Worm (Caenorhabditis elegans) whole organism, L4 larva: ENCODE measurements around the gene acp-2.

Experiments
- D1046.2 ChIP-seq: fragments of 200-800 bp; sonication (Bioruptor generic); IDR thresholded peaks from 2 replicates; pipeline ENCODE4 v1.3.6; 2022; ENCODE audit warnings: missing genetic modification characterization, missing compliant biosample characterization
- arid-1 ChIP-seq: fragments of 200-800 bp; sonication (Bioruptor generic); conservative IDR thresholded peaks from 2 replicates; pipeline ENCODE4 v1.3.6; 2022; ENCODE audit warnings: missing genetic modification reagents, missing genetic modification characterization, missing compliant biosample characterization
- ceh-28 ChIP-seq: fragments of 150-350 bp; optimal IDR thresholded peaks from 2 replicates; lab custom pipeline; 2014; ENCODE audit warnings: missing biosample characterization, missing genetic modification reagents, missing genetic modification characterization
- daf-19 ChIP-seq: fragments of 200-800 bp; sonication (Bioruptor generic); conservative IDR thresholded peaks from 2 replicates; pipeline ENCODE4 v1.3.6; 2022; ENCODE audit warnings: missing genetic modification characterization, missing compliant biosample characterization
- dpl-1 ChIP-seq: fragments of 150-350 bp; optimal IDR thresholded peaks from 2 replicates; lab custom pipeline; 2014; ENCODE audit warnings: missing biosample characterization, missing genetic modification reagents, missing genetic modification characterization
- hlh-11 ChIP-seq: fragments of 200-800 bp; sonication (Bioruptor generic); optimal IDR thresholded peaks from 2 replicates; lab custom pipeline; 2018; ENCODE audit warnings: mild to moderate bottlenecking, missing genetic modification characterization, missing compliant biosample characterization
- jun-1 ChIP-seq: fragments of 150-350 bp; optimal IDR thresholded peaks from 2 replicates; lab custom pipeline; 2014; ENCODE audit warnings: missing biosample characterization, missing genetic modification reagents, missing genetic modification characterization
- lin-15B ChIP-seq: fragments of 150-350 bp; sonication (generic microtip); optimal IDR thresholded peaks from 3 replicates; lab custom pipeline; 2014; ENCODE audit warnings: missing biosample characterization, missing genetic modification characterization
- nhr-237 ChIP-seq: sonication (generic microtip); optimal IDR thresholded peaks from 2 replicates; lab custom pipeline; 2017; ENCODE audit warnings: missing biosample characterization, missing genetic modification characterization
- nhr-28 ChIP-seq: fragments of 150-350 bp; optimal IDR thresholded peaks from 2 replicates; lab custom pipeline; 2014; ENCODE audit warnings: missing biosample characterization, missing genetic modification characterization
- nhr-77 ChIP-seq: fragments of 150-350 bp; optimal IDR thresholded peaks from 2 replicates; lab custom pipeline; 2014; ENCODE audit warnings: missing biosample characterization, missing genetic modification characterization
- pha-4 ChIP-seq, 2 experiments: fragments of 150-350 bp in 1 of 2; fragments of 200-800 bp in 1 of 2; sonication (Bioruptor generic) in 1 of 2; IDR thresholded peaks in 1 of 2; optimal IDR thresholded peaks in 1 of 2; 2 replicates each; pipeline versions ENCODE4 v1.3.6 to Lab custom; 2014 to 2022; ENCODE audit warnings: missing genetic modification characterization in 2 of 2, missing genetic modification reagents in 2 of 2, missing biosample characterization in 1 of 2, missing compliant biosample characterization in 1 of 2
- zip-11 ChIP-seq: fragments of 200-800 bp; sonication (Bioruptor generic); IDR thresholded peaks from 2 replicates; pipeline ENCODE4 v1.3.6; 2022; ENCODE audit warnings: missing genetic modification characterization, missing compliant biosample characterization
- ztf-11 ChIP-seq: fragments of 150-350 bp; optimal IDR thresholded peaks from 2 replicates; lab custom pipeline; 2014; ENCODE audit warnings: missing biosample characterization, missing genetic modification characterization

DNA sequence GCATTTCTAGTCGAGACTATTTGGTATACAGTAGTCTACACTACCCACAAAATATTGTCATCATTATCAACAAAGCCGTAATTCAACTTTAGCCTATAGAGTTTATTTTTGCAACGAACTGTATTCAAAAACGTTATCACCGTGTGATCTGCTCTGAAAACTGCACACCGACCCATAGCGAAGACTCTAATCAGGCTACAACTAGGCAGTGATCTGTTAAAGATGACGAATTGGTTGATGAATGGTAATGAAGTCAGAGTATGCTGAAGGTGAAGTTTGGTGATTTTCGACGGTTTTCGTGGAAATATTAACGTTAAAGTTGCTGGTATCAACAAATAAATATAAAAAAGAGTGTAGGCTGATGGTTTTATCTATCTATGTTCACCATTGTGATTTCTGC lies 45.0 kb downstream of the acp-2 start:
- no peak for TF ChIP-seq lin-15B (tag; lab: Kevin White, UChicago)
- TF ChIP-seq hlh-11: peak; percentile 76
- TF ChIP-seq nhr-28 (tag; lab: Kevin White, UChicago): peak; percentile 74
- TF ChIP-seq ztf-11 (tag; lab: Kevin White, UChicago): no peak
- TF ChIP-seq pha-4 (GFP tag; IDR thresholded peaks at IDR 0.05; lab: Robert Waterston, UW): no peak
- TF ChIP-seq pha-4 (tag; optimal IDR thresholded peaks at IDR 0.05; lab: Kevin White, UChicago): no peak
- TF ChIP-seq daf-19: no peak
- no peak for TF ChIP-seq zip-11 (GFP tag; lab: Robert Waterston, UW)
- no peak for TF ChIP-seq ceh-28 (tag; lab: Kevin White, UChicago)
- no peak for TF ChIP-seq D1046.2
- TF ChIP-seq nhr-237 (tag; lab: Kevin White, UChicago): no peak
- TF ChIP-seq nhr-77: no peak
- no peak for TF ChIP-seq jun-1
- TF ChIP-seq dpl-1 (GFP tag; lab: Kevin White, UChicago): no peak
- no peak for TF ChIP-seq arid-1 (GFP tag; lab: Robert Waterston, UW)
